Fruit fly (Drosophila melanogaster): ENCODE results near the gene rdx.

DNA sequence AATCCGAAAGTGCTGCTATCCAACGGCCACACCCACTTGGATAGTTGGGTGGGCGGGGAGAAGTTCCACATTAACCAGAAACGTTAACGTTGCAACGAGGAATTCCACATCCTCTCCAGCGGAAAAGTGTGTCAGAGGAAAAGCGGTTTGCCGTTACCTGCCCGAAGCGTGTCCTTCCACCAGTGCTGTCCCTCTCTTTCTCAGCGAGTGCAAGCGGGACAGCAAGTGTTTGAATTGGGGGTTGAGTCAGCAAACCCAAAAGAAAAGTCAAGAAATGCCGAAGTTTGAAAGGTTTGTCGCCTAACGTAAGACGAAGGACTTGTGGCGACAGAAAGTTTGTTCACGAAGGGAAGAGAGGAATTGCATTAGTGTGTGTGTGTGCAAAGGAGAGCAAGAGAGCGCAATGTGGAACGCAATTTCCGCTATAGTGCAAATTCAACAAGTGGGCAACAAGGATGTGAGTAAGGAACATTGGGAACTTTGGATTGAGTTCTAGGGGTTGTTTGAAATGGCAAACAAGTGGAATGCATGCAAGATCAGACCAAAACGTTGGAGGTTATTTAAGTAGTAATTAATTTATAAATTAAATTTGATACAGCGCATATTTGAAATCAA is 18.8 kb upstream of the rdx start:
- TF ChIP-seq ttk (optimal IDR thresholded peaks at IDR 0.05) (no peak), insv (optimal IDR thresholded peaks at IDR 0.05) (no peak), Sin3A (optimal IDR thresholded peaks at IDR 0.05) (no peak), psq (optimal IDR thresholded peaks at IDR 0.05) (no peak), Myc (optimal IDR thresholded peaks at IDR 0.05) (no peak)

Data from Kc167 (cell line).